Fruit fly (Drosophila melanogaster): ENCODE data around the gene CG33493.
A peak's percentile ranks its signal among the peaks of the same experiment; 100 is the strongest.

DNA sequence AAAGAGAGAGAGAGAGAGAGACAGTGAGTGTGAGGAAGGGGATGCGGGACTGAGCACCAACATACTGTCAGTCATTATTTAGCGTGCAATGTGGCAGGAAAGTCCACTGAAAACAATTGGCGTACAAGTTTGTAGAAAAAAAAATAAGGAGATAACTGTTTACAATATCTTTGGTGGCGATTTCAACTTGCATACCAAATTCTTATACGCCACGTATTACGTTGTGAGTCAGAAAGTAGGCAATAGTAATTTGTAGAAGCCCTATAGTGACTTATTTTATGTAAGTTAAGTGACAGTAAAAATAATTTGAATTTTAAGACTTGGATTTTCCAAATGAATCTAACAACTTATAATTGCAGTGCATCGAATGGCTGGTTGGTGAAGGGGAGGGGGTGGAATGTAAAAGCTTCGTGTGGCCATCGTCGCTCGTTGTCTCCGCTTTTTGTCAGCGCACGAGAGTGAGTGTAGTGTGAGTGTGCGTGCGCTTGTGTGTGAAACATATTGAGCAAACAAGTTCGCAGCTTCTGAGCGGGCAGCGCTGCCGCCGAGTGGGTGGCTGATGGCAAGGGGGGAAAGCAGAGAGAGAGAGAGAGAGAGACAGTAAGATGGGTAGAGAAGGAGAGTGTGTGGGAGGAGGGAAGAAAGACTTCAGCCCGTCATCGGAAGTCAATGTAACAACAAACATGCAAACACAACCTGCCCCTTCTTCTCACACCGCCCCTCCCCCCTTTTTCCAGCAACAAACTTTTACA is 46.9 kb upstream of the CG33493 start:
- TF ChIP-seq CG1024 (GFP tag; IDR thresholded peaks at IDR 0.05) (peak; percentile 77), D19A (tag; optimal IDR thresholded peaks at IDR 0.05) (peak; percentile 94), CG10979 (tag; optimal IDR thresholded peaks at IDR 0.05) (peak; percentile 96), mam (GFP tag; optimal IDR thresholded peaks at IDR 0.05) (peak; percentile 92), PHDP (tag; optimal IDR thresholded peaks at IDR 0.05) (peak; percentile 87), CG8944 (GFP tag; optimal IDR thresholded peaks at IDR 0.05) (peak; percentile 85), CG17361 (GFP tag; IDR thresholded peaks at IDR 0.05) (peak; percentile 92)

All from whole organism, embryonic.